Worm (Caenorhabditis elegans) whole organism, L4 larva: ENCODE data around the gene R05F9.9.
A peak's percentile ranks its signal among the peaks of the same experiment; 100 is the strongest.

Experiments
- D1046.2 ChIP-seq: fragments of 200-800 bp; sonication (Bioruptor generic); IDR thresholded peaks from 2 replicates; pipeline ENCODE4 v1.3.6; 2022; ENCODE audit warnings: missing genetic modification characterization, missing compliant biosample characterization
- F10B5.3 ChIP-seq: sonication (generic microtip); optimal IDR thresholded peaks from 2 replicates; lab custom pipeline; 2016; ENCODE audit warnings: mild to moderate bottlenecking, missing genetic modification characterization, missing compliant biosample characterization
- F26F4.8 ChIP-seq: fragments of 200-800 bp; sonication (Bioruptor generic); conservative IDR thresholded peaks from 2 replicates; pipeline ENCODE4 v1.3.6; 2022; ENCODE audit warnings: missing genetic modification characterization, missing compliant biosample characterization
- F37D6.2 ChIP-seq: sonication (generic microtip); optimal IDR thresholded peaks from 2 replicates; lab custom pipeline; 2016; ENCODE audit warnings: mild to moderate bottlenecking, missing genetic modification characterization, missing compliant biosample characterization
- F44E2.7 ChIP-seq: fragments of 200-800 bp; sonication (Bioruptor generic); IDR thresholded peaks from 2 replicates; pipeline ENCODE4 v2.1.2; 2022; ENCODE audit warnings: missing genetic modification characterization, missing compliant biosample characterization
- R02D3.7 ChIP-seq: fragments of 150-350 bp; sonication (generic microtip); optimal IDR thresholded peaks from 3 replicates; lab custom pipeline; 2014; ENCODE audit warnings: missing biosample characterization, missing genetic modification characterization
- T26A8.4 ChIP-seq: fragments of 200-800 bp; sonication (Bioruptor generic); IDR thresholded peaks from 2 replicates; pipeline ENCODE4 v1.3.6; 2022; ENCODE audit warnings: missing genetic modification characterization, missing compliant biosample characterization
- Y5F2A.4 ChIP-seq: fragments of 200-800 bp; sonication (Bioruptor generic); optimal IDR thresholded peaks from 2 replicates; lab custom pipeline; 2018; ENCODE audit warnings: mild to moderate bottlenecking, missing genetic modification characterization, missing compliant biosample characterization
- Y75B8A.6 ChIP-seq: fragments of 200-800 bp; sonication (Bioruptor generic); IDR thresholded peaks from 2 replicates; pipeline ENCODE4 v1.3.6; 2022; ENCODE audit warnings: missing genetic modification reagents, missing genetic modification characterization, missing compliant biosample characterization
- aly-2 ChIP-seq: sonication (generic microtip); optimal IDR thresholded peaks from 2 replicates; lab custom pipeline; 2018; ENCODE audit warnings: missing biosample characterization, missing genetic modification characterization
- arid-1 ChIP-seq: fragments of 200-800 bp; sonication (Bioruptor generic); conservative IDR thresholded peaks from 2 replicates; pipeline ENCODE4 v1.3.6; 2022; ENCODE audit warnings: missing genetic modification reagents, missing genetic modification characterization, missing compliant biosample characterization
- attf-4 ChIP-seq: sonication (generic microtip); optimal IDR thresholded peaks from 3 replicates; lab custom pipeline; 2017; ENCODE audit warnings: missing biosample characterization, missing genetic modification characterization
- ceh-28 ChIP-seq: fragments of 150-350 bp; optimal IDR thresholded peaks from 2 replicates; lab custom pipeline; 2014; ENCODE audit warnings: missing biosample characterization, missing genetic modification reagents, missing genetic modification characterization
- ceh-32 ChIP-seq: sonication (generic microtip); optimal IDR thresholded peaks from 2 replicates; lab custom pipeline; 2016; ENCODE audit warnings: mild to moderate bottlenecking, missing genetic modification characterization, missing compliant biosample characterization; ENCODE audit not compliant: poor library complexity
- ceh-82 ChIP-seq: sonication (generic microtip); optimal IDR thresholded peaks from 2 replicates; lab custom pipeline; 2017; ENCODE audit warnings: missing biosample characterization, missing genetic modification characterization
- ces-1 ChIP-seq: fragments of 150-350 bp; sonication (generic microtip); optimal IDR thresholded peaks from 4 replicates; lab custom pipeline; 2014; ENCODE audit warnings: missing biosample characterization, missing genetic modification reagents, missing genetic modification characterization
- cey-2 ChIP-seq: sonication (generic microtip); optimal IDR thresholded peaks from 3 replicates; lab custom pipeline; 2017; ENCODE audit warnings: missing genetic modification characterization, mild to moderate bottlenecking, missing compliant biosample characterization, antibody characterized with exemption, borderline replicate concordance; ENCODE audit not compliant: insufficient read depth
- daf-16 ChIP-seq, 3 experiments: sonication (generic microtip); optimal IDR thresholded peaks; 2 replicates each; lab custom pipeline; 2016 to 2017; ENCODE audit warnings: missing genetic modification characterization in 3 of 3, missing genetic modification reagents in 3 of 3, mild to moderate bottlenecking in 2 of 3, missing compliant biosample characterization in 2 of 3, missing biosample characterization in 1 of 3, moderate library complexity in 1 of 3
- daf-19 ChIP-seq: fragments of 200-800 bp; sonication (Bioruptor generic); conservative IDR thresholded peaks from 2 replicates; pipeline ENCODE4 v1.3.6; 2022; ENCODE audit warnings: missing genetic modification characterization, missing compliant biosample characterization
- daf-8 ChIP-seq: fragments of 200-800 bp; sonication (Bioruptor generic); IDR thresholded peaks from 2 replicates; pipeline ENCODE4 v1.3.6; 2022; ENCODE audit warnings: missing genetic modification characterization, missing compliant biosample characterization
- dmd-6 ChIP-seq: fragments of 200-800 bp; sonication (Bioruptor generic); IDR thresholded peaks from 2 replicates; pipeline ENCODE4 v1.3.6; 2022; ENCODE audit warnings: missing genetic modification reagents, missing genetic modification characterization, missing compliant biosample characterization
- dmd-8 ChIP-seq: fragments of 200-800 bp; sonication (Bioruptor generic); IDR thresholded peaks from 2 replicates; pipeline ENCODE4 v1.3.6; 2022; ENCODE audit warnings: missing genetic modification characterization, missing compliant biosample characterization
- dpl-1 ChIP-seq: fragments of 150-350 bp; optimal IDR thresholded peaks from 2 replicates; lab custom pipeline; 2014; ENCODE audit warnings: missing biosample characterization, missing genetic modification reagents, missing genetic modification characterization
- duxl-1 ChIP-seq: sonication (generic microtip); optimal IDR thresholded peaks from 2 replicates; lab custom pipeline; 2016; ENCODE audit warnings: mild to moderate bottlenecking, missing genetic modification characterization, moderate library complexity, missing compliant biosample characterization; ENCODE audit not compliant: poor library complexity
- fos-1 ChIP-seq: fragments of 150-350 bp; optimal IDR thresholded peaks from 2 replicates; lab custom pipeline; 2014; ENCODE audit warnings: missing biosample characterization, missing genetic modification characterization
- gei-8 ChIP-seq: fragments of 200-800 bp; sonication (Bioruptor generic); optimal IDR thresholded peaks from 2 replicates; lab custom pipeline; 2018; ENCODE audit warnings: mild to moderate bottlenecking, missing genetic modification characterization, missing compliant biosample characterization
- hif-1 ChIP-seq, 2 experiments: sonication (generic microtip); optimal IDR thresholded peaks; 2 replicates each; lab custom pipeline; 2016 to 2017; ENCODE audit warnings: missing compliant biosample characterization in 2 of 2, missing genetic modification characterization in 2 of 2, missing genetic modification reagents in 2 of 2, missing genotype in 2 of 2, mild to moderate bottlenecking in 1 of 2
- hlh-11 ChIP-seq: fragments of 200-800 bp; sonication (Bioruptor generic); optimal IDR thresholded peaks from 2 replicates; lab custom pipeline; 2018; ENCODE audit warnings: mild to moderate bottlenecking, missing genetic modification characterization, missing compliant biosample characterization
- hmg-1.1 ChIP-seq: fragments of 200-800 bp; sonication (Bioruptor generic); IDR thresholded peaks from 2 replicates; pipeline ENCODE4 v1.3.6; 2022; ENCODE audit warnings: missing genetic modification reagents, missing genetic modification characterization, missing compliant biosample characterization
- lin-1 ChIP-seq: fragments of 200-800 bp; sonication (Bioruptor generic); IDR thresholded peaks from 2 replicates; pipeline ENCODE4 v1.3.6; 2022; ENCODE audit warnings: missing genetic modification reagents, missing genetic modification characterization, missing compliant biosample characterization
- lin-39 ChIP-seq: fragments of 150-350 bp; optimal IDR thresholded peaks from 2 replicates; lab custom pipeline; 2014; ENCODE audit warnings: missing biosample characterization, missing genetic modification reagents, missing genetic modification characterization
- lsy-2 ChIP-seq, 2 experiments: fragments of 150-350 bp in 1 of 2; sonication (generic microtip) in 1 of 2; optimal IDR thresholded peaks; 2 replicates each; lab custom pipeline; 2014 to 2017; ENCODE audit warnings: missing biosample characterization in 2 of 2, missing genetic modification characterization in 2 of 2
- mdt-29 ChIP-seq: fragments of 200-800 bp; sonication (Bioruptor generic); IDR thresholded peaks from 2 replicates; pipeline ENCODE4 v1.3.6; 2022; ENCODE audit warnings: missing genetic modification reagents, missing genetic modification characterization, missing compliant biosample characterization
- mep-1 ChIP-seq: fragments of 150-350 bp; sonication (generic microtip); optimal IDR thresholded peaks from 3 replicates; lab custom pipeline; 2014; ENCODE audit warnings: missing biosample characterization, missing genetic modification characterization
- mes-2 ChIP-seq: sonication (generic microtip); optimal IDR thresholded peaks from 2 replicates; lab custom pipeline; 2016; ENCODE audit warnings: missing genotype, mild to moderate bottlenecking, missing genetic modification characterization, missing compliant biosample characterization; ENCODE audit not compliant: poor library complexity, severe bottlenecking
- nhr-11 ChIP-seq: fragments of 150-350 bp; optimal IDR thresholded peaks from 2 replicates; lab custom pipeline; 2014; ENCODE audit warnings: missing biosample characterization, missing genetic modification characterization
- nhr-42 ChIP-seq: fragments of 200-800 bp; sonication (Bioruptor generic); IDR thresholded peaks from 2 replicates; pipeline ENCODE4 v1.3.6; 2022; ENCODE audit warnings: missing genetic modification characterization, missing compliant biosample characterization
- nhr-48 ChIP-seq: sonication (generic microtip); optimal IDR thresholded peaks from 2 replicates; lab custom pipeline; 2016; ENCODE audit warnings: mild to moderate bottlenecking, missing genetic modification characterization, missing compliant biosample characterization
- nhr-77 ChIP-seq: fragments of 150-350 bp; optimal IDR thresholded peaks from 2 replicates; lab custom pipeline; 2014; ENCODE audit warnings: missing biosample characterization, missing genetic modification characterization
- pqm-1 ChIP-seq: sonication (generic microtip); optimal IDR thresholded peaks from 2 replicates; lab custom pipeline; 2017; ENCODE audit warnings: missing biosample characterization, missing genetic modification characterization
- sdz-12 ChIP-seq: fragments of 200-800 bp; sonication (Bioruptor generic); optimal IDR thresholded peaks from 2 replicates; lab custom pipeline; 2018; ENCODE audit warnings: mild to moderate bottlenecking, missing genetic modification characterization, missing compliant biosample characterization
- skn-1 ChIP-seq: fragments of 150-350 bp; optimal IDR thresholded peaks from 2 replicates; lab custom pipeline; 2014; ENCODE audit warnings: missing biosample characterization, missing genetic modification characterization
- snpc-1.2 ChIP-seq: fragments of 200-800 bp; sonication (Bioruptor generic); IDR thresholded peaks from 2 replicates; pipeline ENCODE4 v1.3.6; 2022; ENCODE audit warnings: missing genetic modification reagents, missing genetic modification characterization, missing compliant biosample characterization
- spr-1 ChIP-seq: sonication (generic microtip); optimal IDR thresholded peaks from 2 replicates; lab custom pipeline; 2016; ENCODE audit warnings: mild to moderate bottlenecking, missing genetic modification characterization, missing compliant biosample characterization
- tag-97 ChIP-seq: fragments of 200-800 bp; sonication (Bioruptor generic); IDR thresholded peaks from 2 replicates; pipeline ENCODE4 v1.3.6; 2022; ENCODE audit warnings: missing genetic modification characterization, missing compliant biosample characterization
- tra-1 ChIP-seq: fragments of 200-800 bp; sonication (Bioruptor generic); IDR thresholded peaks from 2 replicates; pipeline ENCODE4 v1.3.6; 2022; ENCODE audit warnings: missing genetic modification reagents, missing genetic modification characterization, missing compliant biosample characterization
- vab-7 ChIP-seq: fragments of 200-800 bp; sonication (Bioruptor generic); IDR thresholded peaks from 2 replicates; pipeline ENCODE4 v1.3.6; 2022; ENCODE audit warnings: missing genetic modification reagents, missing genetic modification characterization, missing compliant biosample characterization
- zfp-2 ChIP-seq: sonication (generic microtip); optimal IDR thresholded peaks from 2 replicates; lab custom pipeline; 2016; ENCODE audit warnings: mild to moderate bottlenecking, missing genetic modification characterization, missing compliant biosample characterization
- zfp-3 ChIP-seq: fragments of 200-800 bp; sonication (Bioruptor generic); conservative IDR thresholded peaks from 2 replicates; pipeline ENCODE4 v1.3.6; 2022; ENCODE audit warnings: missing genetic modification reagents, missing genetic modification characterization, missing compliant biosample characterization
- zip-11 ChIP-seq: fragments of 200-800 bp; sonication (Bioruptor generic); IDR thresholded peaks from 2 replicates; pipeline ENCODE4 v1.3.6; 2022; ENCODE audit warnings: missing genetic modification characterization, missing compliant biosample characterization
- zip-2 ChIP-seq: fragments of 150-350 bp; optimal IDR thresholded peaks from 2 replicates; lab custom pipeline; 2014; ENCODE audit warnings: missing biosample characterization, missing genetic modification characterization

Gene R05F9.9

ce11 chrII:4904277-4904676 lies 2.4 kb upstream of the R05F9.9 start (continued):
- TF ChIP-seq pqm-1 (tag; lab: Kevin White, UChicago) (no peak), F26F4.8 (no peak), gei-8 (GFP tag; lab: Kevin White, UChicago) (no peak), lin-39 (tag; lab: Kevin White, UChicago) (no peak), mdt-29 (peak; percentile 58; the same call in 1 of the 2 replicates), zfp-3 (GFP tag; lab: Robert Waterston, UW) (no peak), lsy-2 (tag; optimal IDR thresholded peaks at IDR 0.05; lab: Kevin White, UChicago) (peak; percentile 16 to 84), duxl-1 (tag; lab: Kevin White, UChicago) (no peak), fos-1 (tag; lab: Kevin White, UChicago) (no peak), F44E2.7 (no peak), zip-2 (tag; lab: Kevin White, UChicago) (no peak), tag-97 (no peak), zip-11 (no peak), sdz-12 (GFP tag; lab: Kevin White, UChicago) (no peak), dpl-1 (peak; percentile 56), daf-8 (GFP tag; lab: Robert Waterston, UW) (no peak), T26A8.4 (GFP tag; lab: Robert Waterston, UW) (0 out of 2 replicates have a peak, but pooled peaks have one; percentile 37), nhr-48 (tag; lab: Kevin White, UChicago) (peak; percentile 13), F37D6.2 (tag; lab: Kevin White, UChicago) (peak; percentile 40), vab-7 (GFP tag; lab: Robert Waterston, UW) (no peak), Y5F2A.4 (GFP tag; lab: Kevin White, UChicago) (no peak), F10B5.3 (tag; lab: Kevin White, UChicago) (no peak), cey-2 (tag; lab: Kevin White, UChicago) (no peak), ceh-28 (no peak), hmg-1.1 (peak; percentile 79), snpc-1.2 (GFP tag; lab: Robert Waterston, UW) (no peak), ceh-82 (tag; lab: Kevin White, UChicago) (no peak), spr-1 (tag; lab: Kevin White, UChicago) (no peak), skn-1 (tag; lab: Kevin White, UChicago) (no peak), nhr-11 (tag; lab: Kevin White, UChicago) (peak; percentile 71), nhr-42 (GFP tag; lab: Robert Waterston, UW) (no peak), arid-1 (GFP tag; lab: Robert Waterston, UW) (peak; percentile 68; the same call in 1 of the 2 replicates), D1046.2 (GFP tag; lab: Robert Waterston, UW) (no peak), daf-16 (GFP tag; optimal IDR thresholded peaks at IDR 0.05; lab: Kevin White, UChicago) (peak in 1 of 2 experiments; percentile 16), daf-16 (tag; optimal IDR thresholded peaks at IDR 0.05; lab: Kevin White, UChicago) (peak; percentile 64), dmd-6 (GFP tag; lab: Robert Waterston, UW) (peak; percentile 66), mes-2 (tag; lab: Kevin White, UChicago) (peak; percentile 79), attf-4 (tag; lab: Kevin White, UChicago) (no peak), ces-1 (GFP tag; lab: Kevin White, UChicago) (peak; percentile 9), R02D3.7 (no peak), zfp-2 (tag; lab: Kevin White, UChicago) (no peak), tra-1 (GFP tag; lab: Robert Waterston, UW) (peak; percentile 45; the same call in 1 of the 2 replicates), nhr-77 (tag; lab: Kevin White, UChicago) (peak; percentile 77), lin-1 (GFP tag; lab: Robert Waterston, UW) (no peak), dmd-8 (GFP tag; lab: Robert Waterston, UW) (no peak), aly-2 (tag; lab: Kevin White, UChicago) (no peak), daf-19 (GFP tag; lab: Robert Waterston, UW) (no peak), mep-1 (tag; lab: Kevin White, UChicago) (peak; percentile 78), ceh-32 (no peak), hlh-11 (tag; lab: Kevin White, UChicago) (peak; percentile 83), Y75B8A.6 (no peak), hif-1 (tag; optimal IDR thresholded peaks at IDR 0.05; lab: Kevin White, UChicago) (peak in 1 of 2 experiments; percentile 67)
